Fruit fly (Drosophila melanogaster): ENCODE measurements around the gene CG15765.

CG15765 gene

DNA sequence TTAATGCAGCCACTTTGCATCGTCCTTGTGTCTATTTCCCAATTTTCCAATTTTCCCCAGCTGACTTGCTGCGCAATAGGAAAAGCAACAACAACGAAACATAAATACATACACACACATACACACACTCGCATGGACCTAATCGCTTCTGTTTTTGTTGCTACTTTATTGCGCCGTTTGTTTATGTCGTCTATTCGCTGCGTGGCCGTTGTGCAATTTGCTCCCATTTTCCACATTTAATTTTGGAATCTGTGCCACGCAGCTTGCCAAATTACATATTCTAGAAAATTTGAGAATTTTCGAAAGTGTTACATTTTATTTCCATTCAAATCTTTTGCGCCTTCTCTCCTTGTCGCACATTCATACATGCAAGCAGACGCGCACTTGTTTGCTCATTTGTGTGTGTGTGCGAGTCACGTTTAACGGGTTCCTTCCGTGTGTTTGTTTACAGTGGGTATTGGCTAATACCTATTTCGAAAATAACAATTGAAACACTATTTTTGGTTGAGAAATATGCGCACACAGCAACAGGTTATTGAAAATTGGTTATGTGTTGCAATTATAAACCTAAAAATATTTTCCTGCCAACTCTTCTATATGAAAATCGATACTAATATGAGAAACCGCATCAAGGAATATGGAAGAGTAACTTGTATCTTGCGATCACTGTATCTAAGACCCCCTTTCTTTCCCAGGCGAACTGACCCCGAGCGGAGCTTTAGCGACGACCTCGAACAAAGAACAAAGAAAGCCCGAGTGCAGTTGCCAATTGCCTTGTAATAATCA lies 62.0 kb downstream of the CG15765 start (continued):
- TF ChIP-seq pb (GFP tag; optimal IDR thresholded peaks at IDR 0.05) (no peak), Dbx (GFP tag; IDR thresholded peaks at IDR 0.05) (peak; percentile 33; the same call in 1 of the 3 replicates), exex (tag; optimal IDR thresholded peaks at IDR 0.05) (peak; percentile 39), CG16815 (GFP tag; optimal IDR thresholded peaks at IDR 0.05) (peak; percentile 13), sima (GFP tag; optimal IDR thresholded peaks at IDR 0.05) (no peak), bcd (GFP tag; optimal IDR thresholded peaks at IDR 0.05) (no peak), CG8765 (GFP tag; IDR thresholded peaks at IDR 0.05) (no peak), onecut (GFP tag; IDR thresholded peaks at IDR 0.05) (peak; percentile 29; the same call in 1 of the 2 replicates), CG12155 (GFP tag; optimal IDR thresholded peaks at IDR 0.05) (peak; percentile 38), pros (GFP tag; optimal IDR thresholded peaks at IDR 0.05) (no peak), croc (GFP tag; conservative IDR thresholded peaks at IDR 0.05) (0 out of 3 replicates have a peak, but pooled peaks have one; percentile 22), Usf (GFP tag; optimal IDR thresholded peaks at IDR 0.05) (no peak), dmrt99B (tag; optimal IDR thresholded peaks at IDR 0.05) (peak; percentile 64), PHDP (tag; optimal IDR thresholded peaks at IDR 0.05) (peak; percentile 50), CG17912 (GFP tag; optimal IDR thresholded peaks at IDR 0.05) (peak; percentile 24), CG10565 (GFP tag; optimal IDR thresholded peaks at IDR 0.05) (no peak), schlank (tag; optimal IDR thresholded peaks at IDR 0.05) (no peak), CG31388 (GFP tag; optimal IDR thresholded peaks at IDR 0.05) (no peak), Elba2 (GFP tag; optimal IDR thresholded peaks at IDR 0.05) (peak; percentile 99), slp2 (GFP tag; optimal IDR thresholded peaks at IDR 0.05) (no peak), pnt (GFP tag; optimal IDR thresholded peaks at IDR 0.05) (no peak), CG4820 (GFP tag; optimal IDR thresholded peaks at IDR 0.05) (peak; percentile 29), CG12942 (GFP tag; optimal IDR thresholded peaks at IDR 0.05) (peak; percentile 30), BtbVII (GFP tag; optimal IDR thresholded peaks at IDR 0.05) (no peak), seq (GFP tag; IDR thresholded peaks at IDR 0.05) (peak; percentile 47; the same call in 1 of the 2 replicates), CG7963 (GFP tag; IDR thresholded peaks at IDR 0.05; ENCODE audit: partially characterized antibody) (no peak), esg (GFP tag; conservative IDR thresholded peaks at IDR 0.05) (peak; percentile 36), ssp (GFP tag; IDR thresholded peaks at IDR 0.05) (no peak), gsb (GFP tag; IDR thresholded peaks at IDR 0.05) (peak; percentile 29; the same call in 1 of the 2 replicates), CG17186 (GFP tag; optimal IDR thresholded peaks at IDR 0.05) (no peak), Mad (GFP tag; optimal IDR thresholded peaks at IDR 0.05) (no peak), CG7786 (GFP tag; optimal IDR thresholded peaks at IDR 0.05) (peak; percentile 17), lbe (GFP tag; optimal IDR thresholded peaks at IDR 0.05) (peak; percentile 77), CG6175 (GFP tag; IDR thresholded peaks at IDR 0.05) (no peak), Dip3 (GFP tag; optimal IDR thresholded peaks at IDR 0.05) (peak; percentile 29), D19A (tag; optimal IDR thresholded peaks at IDR 0.05) (peak; percentile 19), Stat92E (GFP tag; optimal IDR thresholded peaks at IDR 0.05) (no peak), CG12769 (tag; optimal IDR thresholded peaks at IDR 0.05) (peak; percentile 63), Atf3 (GFP tag; optimal IDR thresholded peaks at IDR 0.05) (no peak), Oaz (GFP tag; IDR thresholded peaks at IDR 0.05) (no peak), E2f2 (GFP tag; IDR thresholded peaks at IDR 0.05) (peak; percentile 36; the same call in 1 of the 2 replicates), grau (tag; optimal IDR thresholded peaks at IDR 0.05) (peak; percentile 98), crp (GFP tag; optimal IDR thresholded peaks at IDR 0.05) (no peak), trem (tag; optimal IDR thresholded peaks at IDR 0.05) (peak; percentile 18), HLH4C (GFP tag; IDR thresholded peaks at IDR 0.05; ENCODE audit: partially characterized antibody) (no peak), Abd-B (GFP tag; optimal IDR thresholded peaks at IDR 0.05) (peak; percentile 43), Optix (GFP tag; IDR thresholded peaks at IDR 0.05) (0 out of 3 replicates have a peak, but pooled peaks have one; percentile 43), dpn (GFP tag; optimal IDR thresholded peaks at IDR 0.05) (peak in 1 of 2 experiments; percentile 52), CG2712 (tag; optimal IDR thresholded peaks at IDR 0.05) (peak; percentile 61)
